Fruit fly (Drosophila melanogaster) whole organism, prepupa: ENCODE measurements around the gene CG12795.

Experiments
- Blimp-1 ChIP-seq: fragments of 200-800 bp; sonication (Bioruptor generic); optimal IDR thresholded peaks from 3 replicates; lab custom pipeline; 2017; ENCODE audit warnings: missing biosample characterization, missing genetic modification characterization, mild to moderate bottlenecking, moderate library complexity, missing genetic modification reagents
- CG10631 ChIP-seq: fragments of 200-800 bp; sonication (Bioruptor generic); optimal IDR thresholded peaks from 2 replicates; lab custom pipeline; 2016; ENCODE audit warnings: missing biosample characterization, missing genetic modification characterization
- CG11294 ChIP-seq: fragments of 200-800 bp; sonication (Bioruptor generic); IDR thresholded peaks from 2 replicates; pipeline ENCODE4 v1.3.6; 2022; ENCODE audit warnings: missing biosample characterization, missing genetic modification characterization
- CG11762 ChIP-seq: fragments of 200-800 bp; sonication (Bioruptor generic); optimal IDR thresholded peaks from 3 replicates; lab custom pipeline; 2016; ENCODE audit warnings: missing biosample characterization, missing genetic modification characterization; ENCODE audit not compliant: insufficient read depth
- CG11902 ChIP-seq: fragments of 200-800 bp; sonication (Bioruptor generic); optimal IDR thresholded peaks from 3 replicates; lab custom pipeline; 2016; ENCODE audit warnings: missing biosample characterization, missing genetic modification characterization
- CG1621 ChIP-seq: fragments of 200-800 bp; sonication (Bioruptor generic); optimal IDR thresholded peaks from 3 replicates; lab custom pipeline; 2018; ENCODE audit warnings: missing biosample characterization, mild to moderate bottlenecking, missing genetic modification characterization
- CG3032 ChIP-seq: fragments of 200-800 bp; optimal IDR thresholded peaks from 2 replicates; lab custom pipeline; 2019; ENCODE audit warnings: missing biosample characterization, mild to moderate bottlenecking, missing genetic modification characterization, moderate library complexity
- CG31627 ChIP-seq: fragments of 200-800 bp; sonication (Bioruptor generic); optimal IDR thresholded peaks from 3 replicates; lab custom pipeline; 2016; ENCODE audit warnings: missing biosample characterization, missing genetic modification characterization
- CG34406 ChIP-seq: fragments of 200-800 bp; sonication (Bioruptor generic); optimal IDR thresholded peaks from 3 replicates; lab custom pipeline; 2016; ENCODE audit warnings: missing biosample characterization, missing genetic modification characterization
- CG6163 ChIP-seq: fragments of 200-800 bp; sonication (Bioruptor generic); IDR thresholded peaks from 3 replicates; pipeline ENCODE4 v1.3.6; 2022; ENCODE audit warnings: missing biosample characterization, missing genetic modification characterization
- CG6792 ChIP-seq: fragments of 200-800 bp; sonication (Bioruptor generic); optimal IDR thresholded peaks from 3 replicates; lab custom pipeline; 2016; ENCODE audit warnings: missing biosample characterization, missing genetic modification characterization
- CG6854 ChIP-seq: fragments of 200-800 bp; sonication (Bioruptor generic); optimal IDR thresholded peaks from 2 replicates; lab custom pipeline; 2017; ENCODE audit warnings: missing biosample characterization, mild to moderate bottlenecking, missing genetic modification characterization
- CG7368 ChIP-seq: fragments of 200-800 bp; sonication (Bioruptor generic); optimal IDR thresholded peaks from 3 replicates; lab custom pipeline; 2016; ENCODE audit warnings: missing biosample characterization, missing genetic modification characterization
- CG8119 ChIP-seq: fragments of 200-800 bp; sonication (Bioruptor generic); IDR thresholded peaks from 3 replicates; pipeline ENCODE4 v1.3.6; 2022; ENCODE audit warnings: missing biosample characterization, missing genetic modification characterization
- Eip75B ChIP-seq: fragments of 200-800 bp; sonication (Bioruptor generic); optimal IDR thresholded peaks from 3 replicates; lab custom pipeline; 2016; ENCODE audit warnings: missing biosample characterization, missing genetic modification characterization
- Eip78C ChIP-seq: fragments of 200-800 bp; sonication (Bioruptor generic); peaks from one replicate; lab custom pipeline; 2016; ENCODE audit warnings: missing biosample characterization, missing genetic modification characterization
- Ets21C ChIP-seq: fragments of 200-800 bp; sonication (Bioruptor generic); optimal IDR thresholded peaks from 3 replicates; lab custom pipeline; 2016; ENCODE audit warnings: missing biosample characterization, missing genetic modification characterization
- Ets96B ChIP-seq: fragments of 200-800 bp; optimal IDR thresholded peaks from 2 replicates; lab custom pipeline; 2019; ENCODE audit warnings: missing biosample characterization, mild to moderate bottlenecking, missing genetic modification characterization, moderate library complexity
- Gug ChIP-seq: fragments of 200-800 bp; sonication (Bioruptor generic); IDR thresholded peaks from 2 replicates; pipeline ENCODE4 v1.3.6; 2022; ENCODE audit warnings: missing biosample characterization, missing genetic modification characterization
- Hr39 ChIP-seq: fragments of 200-800 bp; sonication (Bioruptor generic); optimal IDR thresholded peaks from 2 replicates; lab custom pipeline; 2016; ENCODE audit warnings: missing biosample characterization, missing genetic modification characterization
- Lpt ChIP-seq: fragments of 200-800 bp; sonication (Bioruptor generic); optimal IDR thresholded peaks from 3 replicates; lab custom pipeline; 2016; ENCODE audit warnings: missing biosample characterization, missing genetic modification characterization
- Smox ChIP-seq: fragments of 200-800 bp; sonication (Bioruptor generic); optimal IDR thresholded peaks from 3 replicates; lab custom pipeline; 2016; ENCODE audit warnings: missing biosample characterization, missing genetic modification characterization
- Sox14 ChIP-seq: fragments of 200-800 bp; sonication (Bioruptor generic); optimal IDR thresholded peaks from 3 replicates; lab custom pipeline; 2016; ENCODE audit warnings: missing biosample characterization, missing genetic modification characterization
- Sox15 ChIP-seq: fragments of 200-800 bp; sonication (Bioruptor generic); optimal IDR thresholded peaks from 3 replicates; lab custom pipeline; 2016; ENCODE audit warnings: missing biosample characterization, missing genetic modification characterization
- achi ChIP-seq: fragments of 200-800 bp; sonication (Bioruptor generic); optimal IDR thresholded peaks from 3 replicates; lab custom pipeline; 2016; ENCODE audit warnings: missing biosample characterization, missing genetic modification characterization
- cyc ChIP-seq: fragments of 200-800 bp; sonication (Bioruptor generic); optimal IDR thresholded peaks from 3 replicates; lab custom pipeline; 2016; ENCODE audit warnings: missing biosample characterization, missing genetic modification characterization
- eg ChIP-seq: fragments of 200-800 bp; sonication (Bioruptor generic); IDR thresholded peaks from 3 replicates; pipeline ENCODE4 v1.3.6; 2022; ENCODE audit warnings: missing biosample characterization, missing genetic modification characterization
- esn ChIP-seq: fragments of 200-800 bp; sonication (Bioruptor generic); optimal IDR thresholded peaks from 2 replicates; lab custom pipeline; 2016; ENCODE audit warnings: missing biosample characterization, mild to moderate bottlenecking, missing genetic modification characterization, moderate library complexity
- fd59A ChIP-seq: fragments of 200-800 bp; sonication (Bioruptor generic); optimal IDR thresholded peaks from 2 replicates; lab custom pipeline; 2017; ENCODE audit warnings: missing biosample characterization, mild to moderate bottlenecking, missing genetic modification characterization, missing genetic modification reagents
- fd85E ChIP-seq: fragments of 200-800 bp; sonication (Bioruptor generic); optimal IDR thresholded peaks from 3 replicates; lab custom pipeline; 2016; ENCODE audit warnings: missing biosample characterization, missing genetic modification characterization
- fkh ChIP-seq: fragments of 200-800 bp; sonication (Bioruptor generic); optimal IDR thresholded peaks from 3 replicates; lab custom pipeline; 2017; ENCODE audit warnings: missing biosample characterization, mild to moderate bottlenecking, missing genetic modification characterization, moderate library complexity
- lz ChIP-seq: fragments of 200-800 bp; sonication (Bioruptor generic); optimal IDR thresholded peaks from 3 replicates; lab custom pipeline; 2016; ENCODE audit warnings: missing biosample characterization, missing genetic modification characterization
- net ChIP-seq: fragments of 200-800 bp; sonication (Bioruptor generic); optimal IDR thresholded peaks from 3 replicates; lab custom pipeline; 2016; ENCODE audit warnings: missing biosample characterization, missing genetic modification characterization
- pdm3 ChIP-seq: fragments of 200-800 bp; sonication (Bioruptor generic); optimal IDR thresholded peaks from 3 replicates; lab custom pipeline; 2016; ENCODE audit warnings: missing biosample characterization, missing genetic modification characterization
- salr ChIP-seq, 2 experiments: fragments of 200-800 bp; sonication (Bioruptor generic); optimal IDR thresholded peaks; 3 replicates each; lab custom pipeline; 2016 to 2018; ENCODE audit warnings: missing biosample characterization in 2 of 2, missing genetic modification characterization in 2 of 2, mild to moderate bottlenecking in 1 of 2
- spab ChIP-seq: fragments of 200-800 bp; sonication (Bioruptor generic); optimal IDR thresholded peaks from 2 replicates; lab custom pipeline; 2017; ENCODE audit warnings: missing biosample characterization, mild to moderate bottlenecking, missing genetic modification characterization, missing genetic modification reagents
- ss ChIP-seq, 2 experiments: fragments of 200-800 bp; sonication (Bioruptor generic); optimal IDR thresholded peaks; 2 replicates in 1 of 2; 3 replicates in 1 of 2; lab custom pipeline; 2017 to 2018; ENCODE audit warnings: mild to moderate bottlenecking in 2 of 2, missing biosample characterization in 2 of 2, missing genetic modification characterization in 2 of 2, moderate library complexity in 1 of 2
- svp ChIP-seq: fragments of 200-800 bp; sonication (Bioruptor generic); peaks from one replicate; lab custom pipeline; 2016; ENCODE audit warnings: missing biosample characterization, missing genetic modification characterization

The CG12795 gene

dm6 chr2L:3457007-3457406, 4.7 kb downstream of the CG12795 start, which contains the start of the genes Cog3 and Sec5:
Gene Cog3, minus strand, starts transcription at chr2L:3457064.
Gene Sec5, plus strand, starts transcription at chr2L:3457302.
- TF ChIP-seq Eip78C (GFP tag; lab: Kevin White, UChicago) (no peak), Lpt (no peak), CG3032 (peak; percentile 71), svp (GFP tag; lab: Kevin White, UChicago) (no peak), esn (GFP tag; lab: Kevin White, UChicago) (peak; percentile 77), Blimp-1 (GFP tag; lab: Kevin White, UChicago) (no peak), Ets96B (tag; lab: Kevin White, UChicago) (peak; percentile 49), CG8119 (GFP tag; lab: Robert Waterston, UW) (peak; percentile 58; the same call in 1 of the 3 replicates), eg (peak; percentile 41; the same call in 1 of the 3 replicates), cyc (GFP tag; lab: Kevin White, UChicago) (peak; percentile 35), Gug (GFP tag; lab: Robert Waterston, UW) (peak; percentile 31; the same call in 1 of the 2 replicates), fd59A (GFP tag; lab: Kevin White, UChicago) (peak; percentile 37), CG10631 (GFP tag; lab: Kevin White, UChicago) (no peak), Ets21C (GFP tag; lab: Kevin White, UChicago) (no peak), Sox15 (GFP tag; lab: Kevin White, UChicago) (no peak), net (GFP tag; lab: Kevin White, UChicago) (no peak), CG6854 (peak; percentile 52), ss (GFP tag; optimal IDR thresholded peaks at IDR 0.05; lab: Kevin White, UChicago) (no peak), CG11902 (GFP tag; lab: Kevin White, UChicago) (peak; percentile 36), spab (GFP tag; lab: Kevin White, UChicago) (no peak), CG1621 (tag; lab: Kevin White, UChicago) (no peak), lz (GFP tag; lab: Kevin White, UChicago) (peak; percentile 66), salr (GFP tag; optimal IDR thresholded peaks at IDR 0.05; lab: Kevin White, UChicago) (peak in 1 of 2 experiments; percentile 23), Sox14 (peak; percentile 80), fd85E (GFP tag; lab: Kevin White, UChicago) (no peak), CG31627 (peak; percentile 52), CG11294 (no peak; the same call in 1 of the 2 replicates), Eip75B (GFP tag; lab: Kevin White, UChicago) (no peak)

dm6 chr2L:3461760-3462159, 9.5 kb downstream of the CG12795 start, which contains the start of gene CG3246:
Gene CG3246, minus strand, starts transcription at chr2L:3461952.
- no peak for TF ChIP-seq Hr39 (GFP tag; lab: Kevin White, UChicago)
- no peak for TF ChIP-seq Lpt
- peak; percentile 94 for TF ChIP-seq svp (GFP tag; lab: Kevin White, UChicago)
- no peak for TF ChIP-seq fd59A (GFP tag; lab: Kevin White, UChicago)
- TF ChIP-seq, all 60 proteins: peak for 1

- TF ChIP-seq cyc (GFP tag; lab: Kevin White, UChicago) (no peak), Smox (GFP tag; lab: Kevin White, UChicago) (no peak), Hr39 (GFP tag; lab: Kevin White, UChicago) (no peak)
Observed at dm6 chr2L:3465426-3465825, 13.2 kb downstream of the CG12795 start.

dm6 chr2L:3465918-3466727, 13.9 kb downstream of the CG12795 start, which contains the start of the genes msl-2 and ND-PDSW:
Gene msl-2, minus strand, starts transcription at chr2L:3466112.
Gene ND-PDSW, plus strand, starts transcription at chr2L:3466157.
- TF ChIP-seq esn (GFP tag; lab: Kevin White, UChicago) (no peak), fkh (GFP tag; lab: Kevin White, UChicago) (peak; percentile 68)

dm6 chr2L:3466846-3467245, 14.6 kb downstream of the CG12795 start:
- TF ChIP-seq CG1621 (tag; lab: Kevin White, UChicago) (no peak), Hr39 (GFP tag; lab: Kevin White, UChicago) (no peak), pdm3 (GFP tag; lab: Kevin White, UChicago) (no peak), Smox (GFP tag; lab: Kevin White, UChicago) (no peak), CG6163 (no peak), CG7368 (no peak), CG6792 (GFP tag; lab: Kevin White, UChicago) (no peak), fd59A (GFP tag; lab: Kevin White, UChicago) (no peak), Ets96B (tag; lab: Kevin White, UChicago) (no peak), CG11294 (no peak), CG11762 (no peak), achi (GFP tag; lab: Kevin White, UChicago) (no peak), CG34406 (GFP tag; lab: Kevin White, UChicago) (no peak)
